Worm (Caenorhabditis elegans) whole organism, early embryonic: ENCODE data around the gene srh-199.

Experiments
- F13C5.2 ChIP-seq: sonication (generic microtip); optimal IDR thresholded peaks from 2 replicates; lab custom pipeline; 2017; ENCODE audit warnings: mild to moderate bottlenecking, missing genetic modification characterization, inconsistent platforms, missing compliant biosample characterization
- aly-1 ChIP-seq: sonication (generic microtip); optimal IDR thresholded peaks from 2 replicates; lab custom pipeline; 2016; ENCODE audit warnings: missing genetic modification characterization, missing compliant biosample characterization
- ama-1 ChIP-seq: fragments of 150-350 bp; optimal IDR thresholded peaks from 2 replicates; lab custom pipeline; 2014
- ceh-13 ChIP-seq: fragments of 200-800 bp; sonication (Bioruptor generic); optimal IDR thresholded peaks from 2 replicates; lab custom pipeline; 2018; ENCODE audit warnings: mild to moderate bottlenecking, missing genetic modification characterization, missing compliant biosample characterization
- ceh-36 ChIP-seq: sonication (generic microtip); optimal IDR thresholded peaks from 2 replicates; lab custom pipeline; 2016; ENCODE audit warnings: missing genetic modification characterization, inconsistent platforms, missing compliant biosample characterization
- ets-7 ChIP-seq: sonication (generic microtip); optimal IDR thresholded peaks from 2 replicates; lab custom pipeline; 2016; ENCODE audit warnings: missing genotype, missing genetic modification characterization, missing compliant biosample characterization
- flt-1 ChIP-seq: fragments of 200-800 bp; sonication (Bioruptor generic); IDR thresholded peaks from 2 replicates; pipeline ENCODE4 v1.3.6; 2022; ENCODE audit warnings: missing genetic modification characterization, missing compliant biosample characterization
- hmbx-1 ChIP-seq: sonication (generic microtip); optimal IDR thresholded peaks from 2 replicates; lab custom pipeline; 2016; ENCODE audit warnings: mild to moderate bottlenecking, missing genetic modification characterization, missing compliant biosample characterization
- hmg-4 ChIP-seq: fragments of 200-800 bp; sonication (Bioruptor generic); optimal IDR thresholded peaks from 2 replicates; lab custom pipeline; 2018; ENCODE audit warnings: mild to moderate bottlenecking, missing genetic modification characterization, missing compliant biosample characterization
- hnd-1 ChIP-seq: sonication (generic microtip); optimal IDR thresholded peaks from 2 replicates; lab custom pipeline; 2016; ENCODE audit warnings: missing genetic modification characterization, missing compliant biosample characterization
- pes-1 ChIP-seq: fragments of 200-800 bp; sonication (Bioruptor generic); IDR thresholded peaks from 2 replicates; pipeline ENCODE4 v1.3.6; 2022; ENCODE audit warnings: missing genetic modification reagents, missing genetic modification characterization, missing compliant biosample characterization
- scrt-1 ChIP-seq: fragments of 200-800 bp; sonication (Bioruptor generic); IDR thresholded peaks from 2 replicates; pipeline ENCODE4 v1.3.6; 2022; ENCODE audit warnings: missing genetic modification characterization, missing compliant biosample characterization
- sea-1 ChIP-seq: fragments of 200-800 bp; sonication (Bioruptor generic); conservative IDR thresholded peaks from 2 replicates; pipeline ENCODE4 v1.3.6; 2022; ENCODE audit warnings: missing genetic modification characterization, missing compliant biosample characterization

- no peak for TF ChIP-seq aly-1
- no peak for TF ChIP-seq ama-1 (lab: Kevin White, UChicago)
- no peak for TF ChIP-seq flt-1 (GFP tag; lab: Robert Waterston, UW)
- TF ChIP-seq sea-1 = no peak
- TF ChIP-seq ceh-36 (tag; lab: Kevin White, UChicago) = no peak
- TF ChIP-seq scrt-1 (GFP tag; lab: Robert Waterston, UW) = no peak
- no peak for TF ChIP-seq ceh-13 (GFP tag; lab: Kevin White, UChicago)
- no peak for TF ChIP-seq pes-1 (GFP tag; lab: Robert Waterston, UW)
- TF ChIP-seq F13C5.2 (tag; lab: Kevin White, UChicago) = no peak
- no peak for TF ChIP-seq hmbx-1 (tag; lab: Kevin White, UChicago)
- no peak for TF ChIP-seq ets-7 (tag; lab: Kevin White, UChicago)
- no peak for TF ChIP-seq hmg-4 (GFP tag; lab: Kevin White, UChicago)
- TF ChIP-seq hnd-1 (tag; lab: Kevin White, UChicago) = no peak
Observed at ce11 chrV:1731918-1732317, 19.4 kb downstream of the srh-199 start, which contains the start of gene gst-21.
